Fruit fly (Drosophila melanogaster) S2 (cell line): Measurements from ENCODE around the gene CG33203.

Experiments
- CG8478 ChIP-seq: fragments of >200 bp; optimal IDR thresholded peaks from 2 replicates; lab custom pipeline; 2018
- CTCF ChIP-seq, 2 experiments: fragments of >200 bp; optimal IDR thresholded peaks; 2 replicates each; lab custom pipeline; 2018

- TF ChIP-seq CG8478 (lab: Kevin White, UChicago), result no peak
- no peak for TF ChIP-seq CTCF (optimal IDR thresholded peaks at IDR 0.05; lab: Kevin White, UChicago)
Observed at dm6 chr3R:28922744-28923143, 35.2 kb upstream of the CG33203 start, which contains the start of gene CG11828.
